Fruit fly (Drosophila melanogaster): ENCODE data around the gene CG9286.

The CG9286 gene

dm6 chr3R:13771195-13771594 is 9.6 kb upstream of the CG9286 start, which contains the start of gene CG9297:
Gene CG9297 (plus strand): TSS chr3R:13771495.
- no peak for TF ChIP-seq ovo (GFP tag; optimal IDR thresholded peaks at IDR 0.05)

DNA sequence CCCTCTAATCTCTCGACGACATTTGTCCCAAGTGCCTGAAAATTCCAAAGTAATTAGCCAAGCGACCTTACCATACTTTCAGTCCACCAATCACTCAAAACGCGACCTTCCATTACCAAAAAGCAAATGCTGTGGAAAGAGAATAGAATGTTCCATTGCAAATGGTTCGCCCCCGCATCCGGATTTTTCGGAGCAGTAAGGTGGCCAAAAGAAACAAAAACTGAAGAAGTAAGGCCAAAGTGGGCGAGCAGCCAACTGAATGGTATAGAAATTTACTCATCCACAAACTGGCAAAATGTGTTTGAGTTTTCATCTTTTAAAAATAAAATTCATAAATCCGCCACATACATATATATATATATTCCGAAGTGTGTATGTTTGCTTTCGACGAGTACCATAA is 7.4 kb upstream of the CG9286 start:
- TF ChIP-seq toe (GFP tag; optimal IDR thresholded peaks at IDR 0.05) (no peak), CG14711 (tag; optimal IDR thresholded peaks at IDR 0.05) (no peak)

- TF ChIP-seq CG14711 (tag; optimal IDR thresholded peaks at IDR 0.05): peak; percentile 38
- no peak for TF ChIP-seq CG12768 (GFP tag; optimal IDR thresholded peaks at IDR 0.05)
- TF ChIP-seq toe (GFP tag; optimal IDR thresholded peaks at IDR 0.05): peak; percentile 15
These were observed 1.5 kb upstream of the CG9286 start, which contains the start of the genes CG42375 and CG9288 for dm6 chr3R:13779241-13779683. Gene CG42375 (plus strand): TSS chr3R:13779624. Gene CG9288 (plus strand): TSS chr3R:13779624.

dm6 chr3R:13782035-13782434 is 1.3 kb downstream of the CG9286 start, which contains the start of gene Dip-B:
Gene Dip-B (plus strand): TSS chr3R:13782288.
- TF ChIP-seq Mnt (GFP tag; optimal IDR thresholded peaks at IDR 0.05) (peak; percentile 4), Clk (GFP tag; optimal IDR thresholded peaks at IDR 0.05) (no peak), CG12768 (GFP tag; optimal IDR thresholded peaks at IDR 0.05) (no peak), cnc (optimal IDR thresholded peaks at IDR 0.05) (no peak), tj (GFP tag; optimal IDR thresholded peaks at IDR 0.05) (no peak), CG14711 (tag; optimal IDR thresholded peaks at IDR 0.05) (peak; percentile 27), ovo (GFP tag; optimal IDR thresholded peaks at IDR 0.05) (no peak), cic (GFP tag; optimal IDR thresholded peaks at IDR 0.05) (no peak), bab1 (GFP tag; optimal IDR thresholded peaks at IDR 0.05) (peak; percentile 4), CG7101 (tag; optimal IDR thresholded peaks at IDR 0.05) (no peak), pad (GFP tag; optimal IDR thresholded peaks at IDR 0.05) (no peak), CG33017 (tag; optimal IDR thresholded peaks at IDR 0.05) (no peak), CG11617 (GFP tag; optimal IDR thresholded peaks at IDR 0.05) (no peak), kay (GFP tag; ENCODE audit: borderline replicate concordance) (no peak), Hr96 (GFP tag; optimal IDR thresholded peaks at IDR 0.05) (no peak), CG5204 (GFP tag; optimal IDR thresholded peaks at IDR 0.05) (no peak), toe (GFP tag; optimal IDR thresholded peaks at IDR 0.05) (no peak)

DNA sequence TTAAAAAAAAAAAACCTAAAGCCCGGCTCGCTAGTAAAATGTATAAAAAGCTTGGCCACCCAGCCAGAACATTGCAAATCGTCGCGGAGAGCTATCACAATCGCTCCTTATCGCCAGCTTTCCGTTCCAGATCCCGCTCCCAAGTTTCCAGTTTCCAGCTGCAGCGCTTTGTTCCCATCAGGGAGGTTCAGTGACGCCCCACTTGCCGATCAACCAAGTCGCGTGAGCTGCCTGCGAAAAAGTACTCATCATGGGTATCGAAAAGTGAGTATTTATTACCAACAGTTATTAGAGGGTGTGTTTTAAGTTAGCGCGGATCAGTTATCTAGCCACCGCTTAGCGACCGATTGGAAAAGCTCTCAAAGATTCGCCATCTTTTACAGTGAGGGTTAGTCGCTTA is 1.8 kb downstream of the CG9286 start:
- TF ChIP-seq Clk (GFP tag; optimal IDR thresholded peaks at IDR 0.05) (no peak), CG11617 (GFP tag; optimal IDR thresholded peaks at IDR 0.05) (no peak), kay (GFP tag; ENCODE audit: borderline replicate concordance) (no peak), CG7101 (tag; optimal IDR thresholded peaks at IDR 0.05) (no peak), CG33017 (tag; optimal IDR thresholded peaks at IDR 0.05) (peak; percentile 18), CG14711 (tag; optimal IDR thresholded peaks at IDR 0.05) (no peak), toe (GFP tag; optimal IDR thresholded peaks at IDR 0.05) (no peak), tj (GFP tag; optimal IDR thresholded peaks at IDR 0.05) (no peak), CG7045 (GFP tag; optimal IDR thresholded peaks at IDR 0.05) (no peak), cnc (optimal IDR thresholded peaks at IDR 0.05) (no peak), Crg-1 (GFP tag; optimal IDR thresholded peaks at IDR 0.05) (no peak), Hr96 (GFP tag; optimal IDR thresholded peaks at IDR 0.05) (peak; percentile 27), CG5204 (GFP tag; optimal IDR thresholded peaks at IDR 0.05) (no peak), CG1620 (GFP tag; optimal IDR thresholded peaks at IDR 0.05) (no peak), cic (GFP tag; optimal IDR thresholded peaks at IDR 0.05) (peak; percentile 38), bab1 (GFP tag; optimal IDR thresholded peaks at IDR 0.05) (no peak), ovo (GFP tag; optimal IDR thresholded peaks at IDR 0.05) (peak; percentile 34), CG12768 (GFP tag; optimal IDR thresholded peaks at IDR 0.05) (peak; percentile 28), Mnt (GFP tag; optimal IDR thresholded peaks at IDR 0.05) (peak; percentile 7), pad (GFP tag; optimal IDR thresholded peaks at IDR 0.05) (no peak)

DNA sequence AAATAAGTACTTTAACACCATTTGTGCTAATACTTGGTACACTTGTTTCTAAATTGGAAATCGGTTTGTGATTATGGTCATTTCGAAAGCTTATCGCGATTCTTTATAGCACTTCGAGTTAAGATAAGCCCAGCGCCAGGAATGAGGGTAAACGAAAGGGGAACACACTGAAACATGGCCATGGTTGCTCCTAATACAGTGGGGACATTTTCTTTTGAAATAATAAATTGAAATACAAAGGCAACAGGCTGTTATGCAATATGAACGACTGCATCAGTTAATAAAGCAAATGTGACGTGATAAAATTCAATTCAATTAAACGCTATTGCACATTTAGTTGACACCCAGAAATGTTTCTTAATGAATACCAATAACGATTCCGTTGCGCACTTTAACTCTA is 2.6 kb downstream of the CG9286 start:
- no peak for TF ChIP-seq pad (GFP tag; optimal IDR thresholded peaks at IDR 0.05)
- no peak for TF ChIP-seq bab1 (GFP tag; optimal IDR thresholded peaks at IDR 0.05)
- TF ChIP-seq ovo (GFP tag; optimal IDR thresholded peaks at IDR 0.05): no peak
- no peak for TF ChIP-seq CG5204 (GFP tag; optimal IDR thresholded peaks at IDR 0.05)
- TF ChIP-seq cnc (optimal IDR thresholded peaks at IDR 0.05): no peak
- no peak for TF ChIP-seq Mnt (GFP tag; optimal IDR thresholded peaks at IDR 0.05)
- TF ChIP-seq Crg-1 (GFP tag; optimal IDR thresholded peaks at IDR 0.05): no peak
- TF ChIP-seq CG7045 (GFP tag; optimal IDR thresholded peaks at IDR 0.05): no peak
- no peak for TF ChIP-seq toe (GFP tag; optimal IDR thresholded peaks at IDR 0.05)
- no peak for TF ChIP-seq Clk (GFP tag; optimal IDR thresholded peaks at IDR 0.05)
- TF ChIP-seq cic (GFP tag; optimal IDR thresholded peaks at IDR 0.05): no peak
- no peak for TF ChIP-seq CG7101 (tag; optimal IDR thresholded peaks at IDR 0.05)
- TF ChIP-seq CG33017 (tag; optimal IDR thresholded peaks at IDR 0.05): no peak
- TF ChIP-seq CG1620 (GFP tag; optimal IDR thresholded peaks at IDR 0.05): no peak
- no peak for TF ChIP-seq CG11617 (GFP tag; optimal IDR thresholded peaks at IDR 0.05)
- no peak for TF ChIP-seq Hr96 (GFP tag; optimal IDR thresholded peaks at IDR 0.05)

- TF ChIP-seq CG1620 (GFP tag; optimal IDR thresholded peaks at IDR 0.05): no peak
- TF ChIP-seq ovo (GFP tag; optimal IDR thresholded peaks at IDR 0.05): no peak
These were observed 5.1 kb downstream of the CG9286 start for dm6 chr3R:13785895-13786294.

DNA sequence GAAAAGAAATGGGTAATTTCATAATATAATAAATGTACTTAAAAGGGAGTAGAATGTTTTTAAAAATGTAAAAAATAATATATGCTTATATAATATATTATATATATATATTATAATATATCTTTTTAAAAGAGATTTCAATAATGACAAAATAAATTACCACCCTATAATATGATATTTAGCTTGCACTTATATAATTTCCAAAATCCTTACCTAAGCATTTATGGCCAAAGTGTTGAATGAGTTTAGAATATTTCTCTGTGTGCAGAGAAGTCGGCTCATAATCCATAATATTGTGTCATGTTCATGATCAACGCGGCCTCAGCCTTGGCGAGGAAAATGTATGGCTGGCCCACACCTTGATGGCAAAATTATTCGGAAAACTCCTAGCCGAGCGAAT is 7.5 kb downstream of the CG9286 start:
- TF ChIP-seq CG1620 (GFP tag; optimal IDR thresholded peaks at IDR 0.05): no peak
- no peak for TF ChIP-seq CG33017 (tag; optimal IDR thresholded peaks at IDR 0.05)
- TF ChIP-seq bab1 (GFP tag; optimal IDR thresholded peaks at IDR 0.05): no peak
- TF ChIP-seq kay (GFP tag; ENCODE audit: borderline replicate concordance): no peak
- no peak for TF ChIP-seq tj (GFP tag; optimal IDR thresholded peaks at IDR 0.05)
- TF ChIP-seq CG7045 (GFP tag; optimal IDR thresholded peaks at IDR 0.05): no peak
- TF ChIP-seq cic (GFP tag; optimal IDR thresholded peaks at IDR 0.05): no peak
- no peak for TF ChIP-seq CG14711 (tag; optimal IDR thresholded peaks at IDR 0.05)
- no peak for TF ChIP-seq Hr96 (GFP tag; optimal IDR thresholded peaks at IDR 0.05)
- no peak for TF ChIP-seq CG11617 (GFP tag; optimal IDR thresholded peaks at IDR 0.05)
- TF ChIP-seq CG5204 (GFP tag; optimal IDR thresholded peaks at IDR 0.05): no peak
- TF ChIP-seq pad (GFP tag; optimal IDR thresholded peaks at IDR 0.05): no peak
- TF ChIP-seq Mnt (GFP tag; optimal IDR thresholded peaks at IDR 0.05): no peak
- TF ChIP-seq Clk (GFP tag; optimal IDR thresholded peaks at IDR 0.05): no peak
- no peak for TF ChIP-seq CG7101 (tag; optimal IDR thresholded peaks at IDR 0.05)
